Worm (Caenorhabditis elegans): Measurements from ENCODE around the gene rgs-6.
A peak's percentile ranks its signal among the peaks of the same experiment; 100 is the strongest.

rgs-6 gene

ce11 chrX:5775804-5776252, 42.2 kb upstream of the rgs-6 start (continued):
- TF ChIP-seq sdz-38 (tag; optimal IDR thresholded peaks at IDR 0.05), result no peak
- no peak for TF ChIP-seq B0336.3 (GFP tag; IDR thresholded peaks at IDR 0.05)
- TF ChIP-seq Y53F4B.3 (GFP tag; IDR thresholded peaks at IDR 0.05), result no peak
- peak; percentile 41 for TF ChIP-seq K12H6.12 (tag; optimal IDR thresholded peaks at IDR 0.05)
- TF ChIP-seq ceh-58 (GFP tag; IDR thresholded peaks at IDR 0.05), result no peak
- TF ChIP-seq hmg-20 (GFP tag; IDR thresholded peaks at IDR 0.05), result no peak
- no peak for TF ChIP-seq madf-3 (GFP tag; IDR thresholded peaks at IDR 0.05)
- TF ChIP-seq lin-35 (GFP tag; optimal IDR thresholded peaks at IDR 0.05), result peak in 1 of 3 experiments; percentile 50
- TF ChIP-seq hmg-1.2 (GFP tag; IDR thresholded peaks at IDR 0.05), result no peak
- TF ChIP-seq ceh-27 (GFP tag; optimal IDR thresholded peaks at IDR 0.05), result peak; percentile 22
- peak; percentile 79 for TF ChIP-seq zfh-2 (GFP tag; conservative IDR thresholded peaks at IDR 0.05)
- peak; percentile 91 for TF ChIP-seq ztf-18 (tag; optimal IDR thresholded peaks at IDR 0.05)
- no peak for TF ChIP-seq ets-4 (GFP tag; optimal IDR thresholded peaks at IDR 0.05)
- TF ChIP-seq lag-1 (GFP tag; IDR thresholded peaks at IDR 0.05), result no peak
- no peak for TF ChIP-seq Y79H2A.3 (GFP tag; conservative IDR thresholded peaks at IDR 0.05)
- 0 out of 2 replicates have a peak, but pooled peaks have one; percentile 59 for TF ChIP-seq egl-18 (GFP tag; IDR thresholded peaks at IDR 0.05)
- TF ChIP-seq ztf-25 (GFP tag; IDR thresholded peaks at IDR 0.05), result no peak
- TF ChIP-seq unc-130 (GFP tag; optimal IDR thresholded peaks at IDR 0.05), result no peak
- no peak for TF ChIP-seq F52B5.7 (tag; optimal IDR thresholded peaks at IDR 0.05)

ce11 chrX:5773471-5773870, 39.9 kb upstream of the rgs-6 start, which contains the start of gene sym-3:
Gene sym-3 (plus strand): TSS chrX:5773771.
- TF ChIP-seq hmg-20 (GFP tag; IDR thresholded peaks at IDR 0.05) (no peak), dpff-1 (tag; optimal IDR thresholded peaks at IDR 0.05) (no peak)

- no peak for TF ChIP-seq D2030.7 (GFP tag; IDR thresholded peaks at IDR 0.05)
- TF ChIP-seq sptf-2 (GFP tag; optimal IDR thresholded peaks at IDR 0.05), result no peak
- no peak for TF ChIP-seq ztf-18 (tag; optimal IDR thresholded peaks at IDR 0.05)
- TF ChIP-seq madf-10 (tag; optimal IDR thresholded peaks at IDR 0.05), result no peak
- TF ChIP-seq zfh-2 (GFP tag; conservative IDR thresholded peaks at IDR 0.05), result no peak
- TF ChIP-seq ztf-25 (GFP tag; IDR thresholded peaks at IDR 0.05), result no peak
- TF ChIP-seq nhr-179 (tag; optimal IDR thresholded peaks at IDR 0.05), result no peak
- TF ChIP-seq ceh-79 (tag; optimal IDR thresholded peaks at IDR 0.05), result no peak
- no peak for TF ChIP-seq ztf-6 (GFP tag; IDR thresholded peaks at IDR 0.05)
- TF ChIP-seq bed-1 (GFP tag; IDR thresholded peaks at IDR 0.05), result no peak
- no peak for TF ChIP-seq attf-3 (GFP tag; conservative IDR thresholded peaks at IDR 0.05)
- TF ChIP-seq tbp1 (GFP tag; optimal IDR thresholded peaks at IDR 0.05), result no peak
- no peak for TF ChIP-seq lin-40 (tag; optimal IDR thresholded peaks at IDR 0.05)
- no peak for TF ChIP-seq mel-28 (tag; optimal IDR thresholded peaks at IDR 0.05; ENCODE audit: borderline replicate concordance)
- no peak for TF ChIP-seq lsy-27 (tag; optimal IDR thresholded peaks at IDR 0.05; ENCODE audit: borderline replicate concordance, insufficient read depth)
- TF ChIP-seq hlh-26 (GFP tag; conservative IDR thresholded peaks at IDR 0.05), result no peak
- no peak for TF ChIP-seq ceh-58 (GFP tag; IDR thresholded peaks at IDR 0.05)
- TF ChIP-seq nfyb-1 (GFP tag; IDR thresholded peaks at IDR 0.05), result no peak
- TF ChIP-seq K12H6.12 (tag; optimal IDR thresholded peaks at IDR 0.05), result no peak
- TF ChIP-seq athp-1 (tag; optimal IDR thresholded peaks at IDR 0.05), result no peak
Observed at ce11 chrX:5772538-5773154, 39.1 kb upstream of the rgs-6 start.

Data from whole organism, young adult.